Worm (Caenorhabditis elegans) whole organism, midembryonic: ENCODE measurements around the gene C13A2.6.

ENCODE experiments used
- cog-1 ChIP-seq: sonication (generic microtip); optimal IDR thresholded peaks from 2 replicates; lab custom pipeline; 2016; ENCODE audit warnings: missing genetic modification characterization, missing compliant biosample characterization
- flt-1 ChIP-seq: fragments of 200-800 bp; sonication (Bioruptor generic); IDR thresholded peaks from 2 replicates; pipeline ENCODE4 v1.3.6; 2022; ENCODE audit warnings: missing genetic modification characterization, missing compliant biosample characterization
- klf-2 ChIP-seq: fragments of 200-800 bp; sonication (Bioruptor generic); conservative IDR thresholded peaks from 2 replicates; pipeline ENCODE4 v1.3.6; 2022; ENCODE audit warnings: missing genetic modification reagents, missing genetic modification characterization, missing compliant biosample characterization
- ref-1 ChIP-seq: fragments of 200-800 bp; sonication (Bioruptor generic); conservative IDR thresholded peaks from 2 replicates; pipeline ENCODE4 v1.3.6; 2022; ENCODE audit warnings: missing genetic modification reagents, missing genetic modification characterization, missing compliant biosample characterization
- ztf-23 ChIP-seq: fragments of 200-800 bp; sonication (Bioruptor generic); IDR thresholded peaks from 2 replicates; pipeline ENCODE4 v1.3.6; 2022; ENCODE audit warnings: missing genetic modification reagents, missing genetic modification characterization, missing compliant biosample characterization
- ztf-29 ChIP-seq: fragments of 200-800 bp; sonication (Bioruptor generic); IDR thresholded peaks from 2 replicates; pipeline ENCODE4 v1.3.6; 2022; ENCODE audit warnings: missing genetic modification reagents, missing genetic modification characterization, missing compliant biosample characterization

DNA sequence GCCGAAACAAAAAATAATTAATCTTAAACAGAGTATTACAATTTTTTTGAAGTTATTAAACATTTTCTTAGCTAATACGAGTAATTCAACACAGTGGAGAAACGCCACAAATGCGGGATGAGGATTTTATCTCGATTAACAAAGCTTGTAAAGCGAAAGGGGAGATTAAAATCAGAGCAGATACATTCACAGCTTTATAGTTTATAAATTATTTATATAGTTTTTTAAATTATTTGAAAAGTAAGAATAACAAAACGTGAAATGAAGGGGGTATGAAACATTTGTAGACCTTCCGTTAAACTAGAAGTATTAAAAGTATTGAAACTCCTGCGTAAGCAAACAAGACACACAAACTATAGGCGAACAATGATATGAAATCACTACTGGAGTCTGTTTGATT is 14.4 kb upstream of the C13A2.6 start, which contains the start of gene C05C8.8:
- TF ChIP-seq ztf-29 (GFP tag; lab: Robert Waterston, UW), result no peak
- no peak for TF ChIP-seq cog-1
- TF ChIP-seq ref-1 (GFP tag; lab: Robert Waterston, UW), result no peak
- TF ChIP-seq ztf-23 (GFP tag; lab: Robert Waterston, UW), result no peak
- TF ChIP-seq flt-1 (GFP tag; lab: Robert Waterston, UW), result no peak
- TF ChIP-seq klf-2 (GFP tag; lab: Robert Waterston, UW), result no peak
